Worm (Caenorhabditis elegans) whole organism, midembryonic: ENCODE results near the gene pst-2.

Experiments
- flt-1 ChIP-seq: fragments of 200-800 bp; sonication (Bioruptor generic); IDR thresholded peaks from 2 replicates; pipeline ENCODE4 v1.3.6; 2022; ENCODE audit warnings: missing genetic modification characterization, missing compliant biosample characterization
- klf-2 ChIP-seq: fragments of 200-800 bp; sonication (Bioruptor generic); conservative IDR thresholded peaks from 2 replicates; pipeline ENCODE4 v1.3.6; 2022; ENCODE audit warnings: missing genetic modification reagents, missing genetic modification characterization, missing compliant biosample characterization
- med-1 ChIP-seq: sonication (generic microtip); optimal IDR thresholded peaks from 2 replicates; lab custom pipeline; 2017; ENCODE audit warnings: missing genetic modification characterization, mild to moderate bottlenecking, missing compliant biosample characterization, antibody characterized with exemption, missing genetic modification reagents; ENCODE audit not compliant: insufficient read depth
- tab-1 ChIP-seq: fragments of 200-800 bp; sonication (Bioruptor generic); IDR thresholded peaks from 2 replicates; pipeline ENCODE4 v1.3.6; 2022; ENCODE audit warnings: missing genetic modification characterization, missing compliant biosample characterization
- ztf-29 ChIP-seq: fragments of 200-800 bp; sonication (Bioruptor generic); IDR thresholded peaks from 2 replicates; pipeline ENCODE4 v1.3.6; 2022; ENCODE audit warnings: missing genetic modification reagents, missing genetic modification characterization, missing compliant biosample characterization

- TF ChIP-seq ztf-29 (GFP tag; lab: Robert Waterston, UW) (no peak), med-1 (GFP tag; lab: Kevin White, UChicago) (no peak), klf-2 (GFP tag; lab: Robert Waterston, UW) (no peak), tab-1 (GFP tag; lab: Robert Waterston, UW) (no peak), flt-1 (peak; percentile 49; the same call in 1 of the 2 replicates)
Observed at ce11 chrIII:5721888-5722287, 41.7 kb downstream of the pst-2 start.
